Worm (Caenorhabditis elegans): ENCODE results near the gene F07A11.1.

F07A11.1 gene

DNA sequence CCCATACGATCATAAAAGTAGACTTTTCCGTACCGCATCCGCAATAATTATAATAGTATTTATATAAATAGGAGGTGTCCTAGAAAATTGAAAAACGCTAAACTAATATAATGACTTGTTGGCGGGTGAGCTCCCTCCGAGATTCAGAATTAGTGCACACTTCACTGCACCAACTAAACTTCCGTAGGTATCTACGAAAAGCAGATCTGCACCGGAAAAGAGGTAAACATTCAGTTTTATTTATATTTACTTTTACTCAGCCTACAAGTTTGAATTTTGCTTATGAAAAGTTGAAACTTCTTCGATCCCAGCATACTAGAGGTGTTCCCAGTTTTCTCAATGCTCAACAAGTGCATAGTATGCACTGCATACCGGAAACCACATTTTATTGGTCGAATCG is at the start of gene F07A11.1:
TSS of gene F07A11.1 (minus strand) at position 101 of the 400 bp plus-strand sequence.
- TF ChIP-seq him-1 (tag; optimal IDR thresholded peaks at IDR 0.05) (no peak), dao-5 (tag; optimal IDR thresholded peaks at IDR 0.05) (no peak), W03F9.2 (tag; optimal IDR thresholded peaks at IDR 0.05) (no peak)

DNA sequence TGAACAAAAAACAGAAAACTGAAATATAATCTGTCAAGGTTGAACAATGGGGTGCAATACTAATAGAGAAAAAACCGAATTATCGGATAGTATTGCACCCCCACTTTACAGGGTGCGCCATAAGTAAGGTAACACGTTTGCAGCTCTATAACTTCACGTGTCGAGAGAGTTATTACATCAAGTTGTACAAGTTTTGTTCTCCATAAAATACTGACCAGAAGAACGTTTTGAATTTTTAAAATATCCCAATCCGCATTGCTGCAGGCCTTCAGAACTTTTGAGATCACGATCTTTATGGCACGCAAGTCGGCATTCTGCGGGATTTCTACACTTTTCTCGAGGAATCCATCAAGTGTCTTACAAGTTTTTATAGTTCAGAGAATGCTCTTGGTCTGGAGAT is 45.9 kb upstream of the F07A11.1 start:
- TF ChIP-seq dao-5 (tag; optimal IDR thresholded peaks at IDR 0.05) = no peak
- TF ChIP-seq him-1 (tag; optimal IDR thresholded peaks at IDR 0.05) = no peak
- no peak for TF ChIP-seq W03F9.2 (tag; optimal IDR thresholded peaks at IDR 0.05)

DNA sequence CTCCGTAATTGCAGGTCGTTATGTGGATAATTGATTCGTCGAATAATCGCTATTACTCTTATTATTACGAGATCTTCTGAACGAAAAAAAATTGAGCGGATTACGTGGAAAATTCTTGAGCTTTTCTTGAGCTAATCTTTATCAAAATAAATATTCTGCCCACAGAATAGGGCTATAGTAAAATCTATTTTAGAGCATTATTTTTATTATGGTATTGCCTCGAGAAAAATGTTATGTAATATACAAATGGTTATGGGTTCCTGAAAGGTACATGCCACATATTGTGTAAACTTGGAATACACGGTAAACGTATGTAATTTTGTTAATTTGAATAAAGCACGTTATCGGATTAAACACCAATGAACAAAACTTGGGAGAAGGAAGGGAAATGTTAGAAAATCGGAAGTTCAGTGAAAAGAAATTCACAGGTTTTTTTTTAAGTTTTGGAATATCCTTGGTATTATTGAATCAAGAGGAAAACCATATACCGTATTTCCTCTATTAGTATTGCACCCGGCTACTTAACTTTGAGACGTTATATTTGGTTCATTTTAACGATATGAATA is 45.3 kb upstream of the F07A11.1 start:
- TF ChIP-seq dao-5 (tag; optimal IDR thresholded peaks at IDR 0.05) (no peak), him-1 (tag; optimal IDR thresholded peaks at IDR 0.05) (no peak), W03F9.2 (tag; optimal IDR thresholded peaks at IDR 0.05) (no peak)

DNA sequence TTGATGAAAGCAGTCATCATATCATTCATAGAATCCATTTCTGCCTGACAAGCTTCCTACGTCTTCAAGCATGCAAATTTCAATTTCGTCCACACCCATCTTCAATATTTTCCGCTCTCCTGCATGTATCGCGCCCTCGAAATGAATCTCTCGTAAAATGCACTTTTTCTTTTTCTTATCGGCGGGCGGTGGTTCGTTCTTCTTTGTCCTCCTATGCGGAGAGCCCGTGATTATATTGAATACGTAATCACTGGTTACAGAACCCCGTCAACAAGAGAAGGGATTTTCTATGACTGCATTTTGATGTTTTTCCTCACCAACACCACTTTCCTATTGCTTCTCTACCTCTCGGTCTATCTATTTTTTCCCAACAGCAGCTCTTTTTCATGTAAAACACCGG is 44.7 kb upstream of the F07A11.1 start:
- TF ChIP-seq W03F9.2 (tag; optimal IDR thresholded peaks at IDR 0.05) = no peak
- TF ChIP-seq him-1 (tag; optimal IDR thresholded peaks at IDR 0.05) = no peak

DNA sequence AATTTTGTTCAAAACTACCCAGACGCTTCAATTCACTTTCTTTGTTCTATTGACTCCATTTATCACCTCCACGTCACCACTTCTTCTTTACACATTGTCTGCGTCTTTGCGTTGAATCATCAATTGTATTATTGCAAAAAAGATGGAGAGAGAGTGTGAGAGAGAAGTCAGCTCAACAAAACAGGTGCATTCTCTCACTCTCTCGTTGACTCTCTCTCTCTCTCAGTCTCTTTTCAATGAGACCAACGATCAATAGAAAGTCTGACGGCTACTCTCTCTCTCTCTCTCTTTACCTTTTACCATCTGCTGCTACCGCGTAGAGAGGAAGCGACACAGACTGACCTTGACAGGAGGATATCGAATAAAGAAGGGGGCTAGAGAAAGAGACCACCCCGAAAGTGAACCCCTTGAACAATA is 43.8 kb upstream of the F07A11.1 start:
- TF ChIP-seq him-1 (tag; optimal IDR thresholded peaks at IDR 0.05) = peak; percentile 40
- TF ChIP-seq dao-5 (tag; optimal IDR thresholded peaks at IDR 0.05) = no peak
- peak; percentile 45 for TF ChIP-seq W03F9.2 (tag; optimal IDR thresholded peaks at IDR 0.05)

DNA sequence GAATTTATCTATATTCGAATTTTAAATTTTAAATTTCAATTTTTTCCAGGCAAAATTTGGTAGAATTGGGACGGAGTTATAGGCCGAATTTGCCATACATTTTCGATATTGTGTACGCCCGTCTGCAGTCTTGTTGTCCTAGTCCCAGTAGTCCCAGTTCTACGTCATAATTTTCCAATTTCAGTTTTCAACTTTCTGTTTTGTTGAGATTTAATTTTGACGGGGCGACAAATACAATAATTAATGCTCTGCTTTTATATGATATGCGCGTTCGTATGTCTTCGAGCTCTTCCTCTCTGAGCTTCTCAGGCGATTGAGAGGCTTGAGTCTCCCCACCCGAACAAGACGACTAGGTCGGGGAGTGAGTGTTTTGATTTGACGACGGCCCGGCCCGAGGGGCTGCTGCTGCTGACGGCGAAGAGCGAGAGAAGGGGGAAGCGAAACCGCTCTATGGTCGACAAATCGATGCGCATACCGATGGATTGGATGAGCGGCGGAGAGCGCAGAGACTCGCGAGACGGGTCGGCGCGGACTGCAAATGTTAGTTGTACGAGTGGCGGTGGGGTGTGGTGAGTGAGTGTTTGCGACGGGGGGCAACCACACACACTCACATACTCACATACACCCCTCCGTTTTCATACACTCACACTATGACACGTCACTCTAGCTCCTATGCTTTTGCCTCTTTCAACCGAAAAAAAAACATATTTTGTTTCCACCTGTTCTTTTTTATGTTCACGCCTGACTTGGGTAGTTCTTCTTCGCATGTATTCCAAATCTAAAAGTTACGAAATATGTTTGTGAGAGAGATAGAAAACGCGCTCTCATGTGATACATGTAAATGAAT is 43.0 kb upstream of the F07A11.1 start:
- TF ChIP-seq dao-5 (tag; optimal IDR thresholded peaks at IDR 0.05) = peak; percentile 59
- peak; percentile 38 for TF ChIP-seq him-1 (tag; optimal IDR thresholded peaks at IDR 0.05)
- peak; percentile 22 for TF ChIP-seq W03F9.2 (tag; optimal IDR thresholded peaks at IDR 0.05)

DNA sequence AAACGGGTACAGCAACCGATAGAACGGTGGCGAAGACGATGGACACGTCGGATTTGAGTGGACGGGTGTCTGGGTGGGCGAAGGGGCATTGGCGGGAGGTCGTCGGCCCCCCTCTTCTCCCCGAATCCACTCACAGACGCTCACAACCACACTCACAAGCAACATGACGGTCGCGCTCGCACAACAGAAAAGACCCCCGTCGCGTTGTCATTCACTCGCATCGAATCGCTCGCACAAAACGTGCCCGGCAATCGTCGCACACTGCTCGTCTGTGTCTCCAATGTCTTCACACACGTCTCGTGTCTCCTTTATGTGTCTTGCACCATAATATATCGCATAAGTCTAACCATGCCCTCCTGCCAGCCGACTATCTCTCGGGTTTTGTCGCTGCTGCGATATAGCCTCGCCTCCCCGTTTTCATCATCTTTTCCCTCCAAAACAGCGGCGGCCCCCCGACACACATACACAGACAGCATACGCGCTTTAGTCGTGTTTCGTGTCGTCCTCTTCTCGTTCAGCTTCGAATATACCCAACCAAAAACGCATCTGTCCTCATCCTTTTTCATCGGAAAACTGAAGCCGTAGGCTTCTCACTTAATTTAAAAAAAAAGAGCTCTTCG is 42.2 kb upstream of the F07A11.1 start:
- peak; percentile 74 for TF ChIP-seq him-1 (tag; optimal IDR thresholded peaks at IDR 0.05)
- TF ChIP-seq W03F9.2 (tag; optimal IDR thresholded peaks at IDR 0.05) = no peak

DNA sequence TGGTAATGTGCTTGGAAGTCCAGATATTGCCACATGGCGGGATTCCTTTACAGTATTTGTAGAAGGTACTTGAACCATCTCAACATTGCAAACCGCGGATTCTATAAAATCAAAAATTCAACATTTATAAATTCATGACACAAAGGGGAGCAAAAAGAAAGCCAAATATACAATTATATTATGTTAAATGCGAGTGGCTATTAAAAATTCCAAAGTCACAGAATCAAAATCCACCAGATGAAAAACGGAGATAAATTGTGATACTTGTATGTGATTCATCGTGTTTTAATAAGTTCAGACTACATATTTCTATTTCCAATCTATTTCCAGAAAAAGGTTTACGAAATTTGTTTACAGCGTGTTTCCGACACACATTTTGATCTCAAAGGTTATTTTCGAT is 41.6 kb upstream of the F07A11.1 start, which contains the start of gene din-1:
TSS of gene din-1 (minus strand) at position 101 of the 400 bp plus-strand sequence.
- TF ChIP-seq him-1 (tag; optimal IDR thresholded peaks at IDR 0.05) = no peak
- TF ChIP-seq W03F9.2 (tag; optimal IDR thresholded peaks at IDR 0.05) = no peak
- TF ChIP-seq dao-5 (tag; optimal IDR thresholded peaks at IDR 0.05) = no peak

DNA sequence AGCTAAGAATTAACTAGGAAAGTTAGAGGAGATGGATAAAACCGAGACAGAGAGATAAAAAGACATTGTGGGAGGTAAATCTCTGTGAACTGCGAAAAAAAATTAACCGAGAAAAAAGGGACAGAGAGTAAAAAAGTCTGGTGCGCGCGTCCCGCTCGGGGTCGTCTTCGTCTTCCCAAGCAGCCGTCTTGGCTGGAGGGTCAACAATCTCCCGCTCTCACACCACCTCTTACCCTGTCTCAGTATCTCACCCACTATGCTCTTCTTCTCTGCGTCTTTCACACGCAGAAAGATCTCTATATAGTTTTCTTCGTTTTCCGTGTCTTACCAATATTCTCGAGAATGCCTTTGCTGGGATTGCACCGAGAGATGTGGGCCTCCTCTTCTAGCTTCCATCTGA is 40.8 kb upstream of the F07A11.1 start:
- TF ChIP-seq dao-5 (tag; optimal IDR thresholded peaks at IDR 0.05) (no peak), him-1 (tag; optimal IDR thresholded peaks at IDR 0.05) (no peak), W03F9.2 (tag; optimal IDR thresholded peaks at IDR 0.05) (no peak)

DNA sequence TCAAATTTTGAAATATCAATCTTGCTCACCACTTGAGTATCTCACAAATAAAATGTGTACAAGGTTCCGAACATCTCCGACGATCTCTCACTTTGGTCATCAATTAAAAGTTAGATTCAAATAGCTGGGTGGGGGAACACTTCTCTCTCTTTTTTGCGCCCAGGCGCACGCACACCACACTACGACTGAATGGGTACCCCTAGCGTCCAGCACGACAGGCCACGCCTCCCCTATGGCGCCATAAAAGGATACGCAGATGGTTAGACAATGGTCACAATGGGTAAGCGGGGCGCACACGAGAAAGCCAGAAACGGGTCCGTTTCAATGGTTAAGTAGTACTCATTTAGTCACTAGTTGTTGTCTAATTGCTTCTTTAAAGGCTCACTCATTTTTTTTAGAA is 38.0 kb upstream of the F07A11.1 start:
- TF ChIP-seq dao-5 (tag; optimal IDR thresholded peaks at IDR 0.05) = no peak
- TF ChIP-seq W03F9.2 (tag; optimal IDR thresholded peaks at IDR 0.05) = no peak
- no peak for TF ChIP-seq him-1 (tag; optimal IDR thresholded peaks at IDR 0.05)

DNA sequence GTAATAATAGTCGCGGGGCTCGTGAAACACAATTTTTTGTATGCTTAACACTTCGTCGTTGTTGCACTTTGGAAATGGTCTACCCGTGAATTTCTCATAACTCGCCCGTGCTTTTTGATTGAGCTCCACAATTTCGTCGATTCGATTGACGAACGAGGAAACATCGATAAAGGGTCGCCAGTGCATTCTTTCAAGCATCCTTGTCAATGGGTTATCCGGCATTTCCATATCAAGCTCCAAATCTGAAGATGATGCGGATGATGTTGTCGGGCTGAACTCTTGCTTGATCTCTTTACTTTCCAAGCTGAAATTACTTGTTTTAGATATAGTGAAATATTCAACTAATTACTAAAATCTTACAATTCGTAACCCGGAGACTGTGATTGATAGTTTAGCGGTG is 36.0 kb upstream of the F07A11.1 start:
- TF ChIP-seq dao-5 (tag; optimal IDR thresholded peaks at IDR 0.05) (no peak), W03F9.2 (tag; optimal IDR thresholded peaks at IDR 0.05) (no peak), him-1 (tag; optimal IDR thresholded peaks at IDR 0.05) (no peak)

DNA sequence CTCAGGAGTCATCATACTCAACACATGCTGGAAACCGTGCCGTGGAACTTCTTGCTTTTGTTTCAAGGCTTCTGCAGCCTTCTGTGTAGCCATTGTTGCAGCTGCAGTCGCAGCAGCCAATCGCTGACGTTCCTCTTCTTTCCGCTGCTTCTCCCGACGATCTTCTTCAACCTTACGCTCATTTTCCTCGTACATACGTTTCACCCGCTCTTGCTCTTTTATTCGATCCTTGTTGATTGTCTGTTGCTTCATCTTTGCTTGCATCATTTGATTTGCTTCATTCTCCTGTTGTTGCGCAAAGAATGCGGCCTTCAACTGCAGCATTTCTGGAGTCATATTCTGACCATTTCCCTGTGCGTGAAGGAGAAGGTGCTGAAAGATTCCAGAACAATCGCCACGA is 30.7 kb upstream of the F07A11.1 start:
- TF ChIP-seq dao-5 (tag; optimal IDR thresholded peaks at IDR 0.05) = no peak
- TF ChIP-seq W03F9.2 (tag; optimal IDR thresholded peaks at IDR 0.05) = no peak
- no peak for TF ChIP-seq him-1 (tag; optimal IDR thresholded peaks at IDR 0.05)

DNA sequence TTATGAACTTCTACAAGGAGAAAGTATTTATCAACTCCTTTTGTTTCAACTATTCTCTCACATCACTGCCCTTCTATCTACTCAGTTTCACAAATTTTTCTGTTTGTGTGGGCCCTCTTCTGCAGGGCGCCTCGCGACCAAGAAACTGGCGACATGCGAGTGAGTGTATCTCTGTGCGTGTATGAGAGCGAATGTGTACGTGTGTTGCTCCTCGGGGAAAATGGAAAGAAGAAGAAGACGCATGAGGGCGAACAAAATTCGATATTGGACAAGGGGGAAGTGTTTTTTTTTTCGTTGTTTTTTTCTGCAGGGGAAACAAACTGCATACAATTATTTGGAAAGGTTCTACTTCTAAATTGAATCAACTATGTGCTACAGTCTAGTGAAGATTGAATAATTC is 29.7 kb upstream of the F07A11.1 start:
- TF ChIP-seq W03F9.2 (tag; optimal IDR thresholded peaks at IDR 0.05) (no peak), him-1 (tag; optimal IDR thresholded peaks at IDR 0.05) (peak; percentile 9)

DNA sequence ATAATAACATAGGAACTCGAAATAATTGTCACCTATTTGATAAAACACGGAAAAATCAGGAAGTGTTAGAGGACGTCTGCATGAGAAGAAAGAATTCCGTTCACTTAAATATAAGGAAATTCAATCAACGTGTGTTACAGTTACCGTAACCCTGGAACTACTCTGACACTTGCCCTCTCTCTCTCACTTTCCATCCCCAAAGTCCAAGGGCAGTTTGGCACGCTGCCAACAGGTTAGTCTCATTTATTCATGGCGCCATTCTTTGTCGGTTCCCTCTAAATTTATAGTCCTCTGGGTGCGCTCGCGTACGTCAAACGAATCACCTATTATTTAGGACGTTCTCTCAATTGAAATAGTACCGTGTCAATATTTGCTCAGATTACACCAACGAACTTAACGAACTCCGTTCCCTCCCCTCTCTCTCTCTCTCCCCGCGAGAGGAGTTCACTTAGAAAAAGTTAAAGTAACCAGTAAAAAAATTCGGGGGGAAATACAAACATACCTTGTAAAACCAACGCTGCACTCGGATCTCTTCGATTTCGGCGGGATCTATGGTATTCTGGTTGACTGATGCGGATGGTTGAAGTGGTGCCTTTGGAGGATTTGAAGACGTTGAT is 28.8 kb upstream of the F07A11.1 start:
- TF ChIP-seq him-1 (tag; optimal IDR thresholded peaks at IDR 0.05) (no peak), W03F9.2 (tag; optimal IDR thresholded peaks at IDR 0.05) (no peak)
